Worm (Caenorhabditis elegans) whole organism, L2 larva: ENCODE data around the gene rps-13.

Source experiments
- F13H6.1 ChIP-seq: sonication (generic microtip); optimal IDR thresholded peaks from 2 replicates; lab custom pipeline; 2016; ENCODE audit warnings: missing genetic modification characterization, missing compliant biosample characterization
- ZK546.5 ChIP-seq: sonication (generic microtip); optimal IDR thresholded peaks from 2 replicates; lab custom pipeline; 2017; ENCODE audit warnings: missing biosample characterization, missing genetic modification characterization
- aly-2 ChIP-seq: fragments of 150-350 bp; optimal IDR thresholded peaks from 2 replicates; lab custom pipeline; 2014; ENCODE audit warnings: missing biosample characterization, missing genetic modification characterization
- blmp-1 ChIP-seq: sonication (generic microtip); optimal IDR thresholded peaks from 2 replicates; lab custom pipeline; 2017; ENCODE audit warnings: missing genetic modification characterization, mild to moderate bottlenecking, missing compliant biosample characterization, antibody characterized with exemption, moderate library complexity; ENCODE audit not compliant: insufficient read depth
- ceh-82 ChIP-seq: fragments of 150-350 bp; optimal IDR thresholded peaks from 2 replicates; lab custom pipeline; 2014; ENCODE audit warnings: missing biosample characterization, missing genetic modification characterization
- snpc-4 ChIP-seq: fragments of 150-350 bp; optimal IDR thresholded peaks from 2 replicates; lab custom pipeline; 2014; ENCODE audit warnings: missing biosample characterization, missing genetic modification characterization
- zag-1 ChIP-seq: fragments of 150-350 bp; optimal IDR thresholded peaks from 2 replicates; lab custom pipeline; 2014; ENCODE audit warnings: missing biosample characterization, missing genetic modification characterization

- TF ChIP-seq F13H6.1 (tag; lab: Kevin White, UChicago) (no peak), aly-2 (tag; lab: Kevin White, UChicago) (no peak), blmp-1 (no peak), ceh-82 (tag; lab: Kevin White, UChicago) (no peak), ZK546.5 (tag; lab: Kevin White, UChicago) (no peak), snpc-4 (tag; lab: Kevin White, UChicago) (no peak), zag-1 (no peak)
Measured at ce11 chrIII:6406829-6407228, 32.0 kb upstream of the rps-13 start, which contains the start of gene let-756.
